Worm (Caenorhabditis elegans): ENCODE data around the gene spsb-1.

DNA sequence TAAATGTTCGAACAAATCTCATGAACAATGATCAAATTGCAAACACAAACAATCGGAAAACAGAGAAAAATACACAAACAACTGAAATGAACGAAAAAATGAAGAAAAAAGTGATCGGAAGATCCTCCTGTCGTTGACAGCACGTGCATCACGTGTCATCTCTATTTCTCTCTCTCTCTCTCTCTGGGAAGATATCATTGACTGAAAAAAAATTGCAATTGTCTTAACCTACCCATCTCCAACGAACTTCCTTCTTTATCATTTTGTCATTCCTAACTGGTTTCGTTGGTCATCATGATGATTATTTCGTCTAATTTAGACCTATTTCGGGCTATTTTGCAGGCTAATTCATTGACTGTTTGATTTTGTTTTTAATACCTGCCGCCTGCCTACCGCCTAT is 8.8 kb downstream of the spsb-1 start:
- TF ChIP-seq aly-1 (tag; optimal IDR thresholded peaks at IDR 0.05): no peak
- TF ChIP-seq hmg-4 (GFP tag; optimal IDR thresholded peaks at IDR 0.05): no peak
- TF ChIP-seq ama-1 (optimal IDR thresholded peaks at IDR 0.05): no peak
- no peak for TF ChIP-seq tra-4 (tag; optimal IDR thresholded peaks at IDR 0.05)
- no peak for TF ChIP-seq B0310.2 (tag; optimal IDR thresholded peaks at IDR 0.05)
- TF ChIP-seq flt-1 (GFP tag; IDR thresholded peaks at IDR 0.05): no peak
- TF ChIP-seq hmbx-1 (tag; optimal IDR thresholded peaks at IDR 0.05): no peak
- no peak for TF ChIP-seq tbx-11 (GFP tag; IDR thresholded peaks at IDR 0.05)
